Fruit fly (Drosophila melanogaster) whole organism, adult: ENCODE results near the gene ICA69.

Experiments
- CG33017 ChIP-seq: fragments of 200-800 bp; sonication (Bioruptor generic); optimal IDR thresholded peaks from 2 replicates; lab custom pipeline; 2018; ENCODE audit warnings: missing biosample characterization, mild to moderate bottlenecking, missing genetic modification characterization, moderate library complexity
- kay ChIP-seq: fragments of 200-800 bp; sonication (Bioruptor generic); peaks from one replicate; lab custom pipeline; 2016; ENCODE audit warnings: missing biosample characterization, missing genetic modification characterization, borderline replicate concordance

DNA sequence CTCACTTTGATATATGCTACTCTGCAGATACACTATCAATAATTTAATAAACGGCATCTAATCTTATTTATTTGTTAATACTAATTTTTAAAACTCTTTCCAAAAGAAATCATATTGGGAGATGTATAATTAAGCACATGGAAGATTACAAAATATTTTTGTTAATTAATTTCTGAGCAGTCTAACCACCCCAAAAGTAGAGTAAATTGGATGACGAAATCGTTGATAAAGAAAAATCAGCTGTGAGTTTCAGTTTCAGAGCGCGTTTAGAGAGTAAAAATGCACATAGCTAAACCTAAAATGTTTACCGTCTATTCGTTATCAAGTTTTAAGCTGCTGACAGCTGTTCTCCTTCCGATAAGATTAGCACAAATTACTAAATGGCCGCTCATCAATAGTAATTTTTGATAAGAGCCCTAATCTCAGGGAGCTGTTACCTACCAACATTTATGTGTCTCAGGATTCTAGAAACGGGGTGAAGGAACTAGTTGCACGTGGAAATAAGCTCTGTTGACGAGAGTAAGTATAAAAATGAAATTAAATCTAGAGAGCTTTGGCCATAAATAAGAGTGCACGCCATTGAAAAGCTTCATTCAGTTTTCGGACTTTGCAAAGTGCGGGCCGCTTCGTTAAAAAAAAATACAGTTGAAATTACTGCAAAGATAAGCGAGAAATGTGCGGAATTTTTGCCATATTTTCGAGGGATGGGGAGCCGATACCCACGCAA is 41.4 kb downstream of the ICA69 start, which contains the start of the genes chb and AsnS:
- TF ChIP-seq kay (GFP tag; lab: Kevin White, UChicago) (peak; percentile 91), CG33017 (tag; lab: Kevin White, UChicago) (peak; percentile 91)
